Worm (Caenorhabditis elegans) whole organism, early embryonic: Measurements from ENCODE around the gene Y55F3C.17.

Experiments
- B0310.2 ChIP-seq: sonication (generic microtip); optimal IDR thresholded peaks from 2 replicates; lab custom pipeline; 2016; ENCODE audit warnings: mild to moderate bottlenecking, missing genetic modification characterization, missing compliant biosample characterization
- ama-1 ChIP-seq: fragments of 150-350 bp; optimal IDR thresholded peaks from 2 replicates; lab custom pipeline; 2014
- ceh-13 ChIP-seq: fragments of 200-800 bp; sonication (Bioruptor generic); optimal IDR thresholded peaks from 2 replicates; lab custom pipeline; 2018; ENCODE audit warnings: mild to moderate bottlenecking, missing genetic modification characterization, missing compliant biosample characterization
- ceh-36 ChIP-seq: sonication (generic microtip); optimal IDR thresholded peaks from 2 replicates; lab custom pipeline; 2016; ENCODE audit warnings: missing genetic modification characterization, inconsistent platforms, missing compliant biosample characterization
- ets-7 ChIP-seq: sonication (generic microtip); optimal IDR thresholded peaks from 2 replicates; lab custom pipeline; 2016; ENCODE audit warnings: missing genotype, missing genetic modification characterization, missing compliant biosample characterization
- flt-1 ChIP-seq: fragments of 200-800 bp; sonication (Bioruptor generic); IDR thresholded peaks from 2 replicates; pipeline ENCODE4 v1.3.6; 2022; ENCODE audit warnings: missing genetic modification characterization, missing compliant biosample characterization
- hmbx-1 ChIP-seq: sonication (generic microtip); optimal IDR thresholded peaks from 2 replicates; lab custom pipeline; 2016; ENCODE audit warnings: mild to moderate bottlenecking, missing genetic modification characterization, missing compliant biosample characterization
- hmg-4 ChIP-seq: fragments of 200-800 bp; sonication (Bioruptor generic); optimal IDR thresholded peaks from 2 replicates; lab custom pipeline; 2018; ENCODE audit warnings: mild to moderate bottlenecking, missing genetic modification characterization, missing compliant biosample characterization
- hnd-1 ChIP-seq: sonication (generic microtip); optimal IDR thresholded peaks from 2 replicates; lab custom pipeline; 2016; ENCODE audit warnings: missing genetic modification characterization, missing compliant biosample characterization
- pes-1 ChIP-seq: fragments of 200-800 bp; sonication (Bioruptor generic); IDR thresholded peaks from 2 replicates; pipeline ENCODE4 v1.3.6; 2022; ENCODE audit warnings: missing genetic modification reagents, missing genetic modification characterization, missing compliant biosample characterization
- scrt-1 ChIP-seq: fragments of 200-800 bp; sonication (Bioruptor generic); IDR thresholded peaks from 2 replicates; pipeline ENCODE4 v1.3.6; 2022; ENCODE audit warnings: missing genetic modification characterization, missing compliant biosample characterization
- sea-1 ChIP-seq: fragments of 200-800 bp; sonication (Bioruptor generic); conservative IDR thresholded peaks from 2 replicates; pipeline ENCODE4 v1.3.6; 2022; ENCODE audit warnings: missing genetic modification characterization, missing compliant biosample characterization
- tbx-37 ChIP-seq: fragments of 200-800 bp; sonication (Bioruptor generic); conservative IDR thresholded peaks from 2 replicates; pipeline ENCODE4 v1.3.6; 2022; ENCODE audit warnings: missing genetic modification reagents, missing genetic modification characterization, missing compliant biosample characterization
- tra-4 ChIP-seq: sonication (generic microtip); optimal IDR thresholded peaks from 2 replicates; lab custom pipeline; 2017; ENCODE audit warnings: missing genetic modification characterization, missing compliant biosample characterization

- TF ChIP-seq hmg-4 (GFP tag; lab: Kevin White, UChicago) (no peak), hmbx-1 (tag; lab: Kevin White, UChicago) (no peak), ama-1 (lab: Kevin White, UChicago) (no peak), ceh-13 (GFP tag; lab: Kevin White, UChicago) (no peak), tra-4 (no peak), ets-7 (no peak), scrt-1 (no peak), flt-1 (GFP tag; lab: Robert Waterston, UW) (no peak), ceh-36 (tag; lab: Kevin White, UChicago) (no peak), hnd-1 (tag; lab: Kevin White, UChicago) (no peak), pes-1 (GFP tag; lab: Robert Waterston, UW) (no peak), B0310.2 (no peak), tbx-37 (GFP tag; lab: Robert Waterston, UW) (no peak), sea-1 (GFP tag; lab: Robert Waterston, UW) (no peak)
Measured at ce11 chrIV:715433-715832, 17.2 kb upstream of the Y55F3C.17 start.
